Fruit fly (Drosophila melanogaster) whole organism, pupa: Measurements from ENCODE around the gene Eig71Ed.

ENCODE experiments used
- CG10348 ChIP-seq: fragments of 200-800 bp; sonication (Bioruptor generic); IDR thresholded peaks from 2 replicates; pipeline ENCODE4 v1.3.6; 2022; ENCODE audit warnings: missing biosample characterization, missing genetic modification characterization
- CG15710 ChIP-seq: fragments of 200-800 bp; sonication (Bioruptor generic); optimal IDR thresholded peaks from 2 replicates; lab custom pipeline; 2018; ENCODE audit warnings: missing biosample characterization, mild to moderate bottlenecking, missing genetic modification characterization, moderate library complexity
- CG17806 ChIP-seq: fragments of 200-800 bp; sonication (Bioruptor generic); optimal IDR thresholded peaks from 2 replicates; lab custom pipeline; 2018; ENCODE audit warnings: missing biosample characterization, mild to moderate bottlenecking, missing genetic modification characterization, moderate library complexity
- CG32121 ChIP-seq: fragments of 200-800 bp; sonication (Bioruptor generic); IDR thresholded peaks from 2 replicates; pipeline ENCODE4 v1.3.6; 2022; ENCODE audit warnings: missing biosample characterization, missing genetic modification characterization
- CG4496 ChIP-seq: fragments of 200-800 bp; sonication (Bioruptor generic); IDR thresholded peaks from 3 replicates; pipeline ENCODE4 v1.3.6; 2022; ENCODE audit warnings: missing biosample characterization, missing genetic modification characterization
- CG9948 ChIP-seq: fragments of 200-800 bp; sonication (Bioruptor generic); optimal IDR thresholded peaks from 2 replicates; lab custom pipeline; 2018; ENCODE audit warnings: missing biosample characterization, mild to moderate bottlenecking, missing genetic modification characterization, moderate library complexity
- D1 ChIP-seq: fragments of 200-800 bp; sonication (Bioruptor generic); optimal IDR thresholded peaks from 2 replicates; lab custom pipeline; 2018; ENCODE audit warnings: missing biosample characterization, mild to moderate bottlenecking, missing genetic modification characterization, moderate library complexity
- EcR ChIP-seq: fragments of 200-800 bp; sonication (Bioruptor generic); optimal IDR thresholded peaks from 3 replicates; lab custom pipeline; 2019; ENCODE audit warnings: missing biosample characterization, missing genetic modification characterization, mild to moderate bottlenecking, moderate library complexity, missing genetic modification reagents
- Pif1B ChIP-seq: fragments of 200-800 bp; sonication (Bioruptor generic); optimal IDR thresholded peaks from 3 replicates; lab custom pipeline; 2016; ENCODE audit warnings: missing biosample characterization, missing genetic modification characterization
- Snoo ChIP-seq: fragments of 200-800 bp; sonication (Bioruptor generic); optimal IDR thresholded peaks from 3 replicates; lab custom pipeline; 2017; ENCODE audit warnings: missing biosample characterization, mild to moderate bottlenecking, missing genetic modification characterization, inconsistent platforms
- gl ChIP-seq: fragments of 200-800 bp; sonication (Bioruptor generic); optimal IDR thresholded peaks from 2 replicates; lab custom pipeline; 2018; ENCODE audit warnings: missing biosample characterization, mild to moderate bottlenecking, missing genetic modification characterization

dm6 chr3L:15650552-15650951, 1.8 kb upstream of the Eig71Ed start, which contains the start of gene CG43084:
- TF ChIP-seq CG4496 (no peak), CG10348 (GFP tag; lab: Robert Waterston, UW) (no peak), CG32121 (GFP tag; lab: Robert Waterston, UW) (no peak), CG9948 (no peak), gl (tag; lab: Kevin White, UChicago) (no peak), D1 (tag; lab: Kevin White, UChicago) (no peak), CG17806 (tag; lab: Kevin White, UChicago) (no peak), Snoo (no peak), EcR (GFP tag; lab: Kevin White, UChicago) (no peak), CG15710 (tag; lab: Kevin White, UChicago) (no peak), Pif1B (GFP tag; lab: Kevin White, UChicago) (no peak)
